1 fruit fly cellular context compared by ENCODE assay signal in the genomic region with DNA sequence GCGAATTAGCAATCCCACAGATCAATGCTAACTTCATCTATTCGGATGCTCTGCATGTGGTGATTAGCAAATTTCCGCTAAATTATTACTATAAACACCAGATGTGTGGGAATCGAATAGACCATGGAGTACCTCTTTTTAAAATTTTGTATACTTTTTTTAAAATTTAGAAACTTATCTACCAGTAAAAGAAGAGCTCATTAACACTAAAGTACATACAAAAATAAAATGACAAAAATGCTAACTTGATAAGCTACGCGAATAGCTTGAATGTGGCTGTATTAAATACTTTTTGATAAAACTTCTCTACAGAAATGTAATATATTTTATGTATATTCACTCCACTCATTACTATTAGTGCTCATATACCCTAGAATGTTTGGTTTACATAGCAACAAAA.
A peak's percentile ranks its signal among the peaks of the same experiment; 100 is the strongest.
TF ChIP-seq lines count a peak whose summit lies in the region.

No protein-coding gene starts in this region.

TF ChIP-seq in whole organism, embryonic, 481 proteins besides CTCF, POLR2A, EP300 and RAD21 (continued from another document):
- TF ChIP-seq CG9932 (GFP tag; IDR thresholded peaks at IDR 0.05; lab: Robert Waterston, UW) (peak; percentile 43; the same call in 1 of the 2 replicates), CG34422 (GFP tag; IDR thresholded peaks at IDR 0.05; lab: Robert Waterston, UW) (no peak), CG7556 (GFP tag; optimal IDR thresholded peaks at IDR 0.05; lab: Kevin White, UChicago) (peak; percentile 42), rib (GFP tag; IDR thresholded peaks at IDR 0.05; lab: Robert Waterston, UW) (no peak), Jarid2 (GFP tag; optimal IDR thresholded peaks at IDR 0.05; lab: Kevin White, UChicago) (no peak), CG11723 (GFP tag; optimal IDR thresholded peaks at IDR 0.05; lab: Kevin White, UChicago) (no peak), row (GFP tag; IDR thresholded peaks at IDR 0.05; lab: Robert Waterston, UW) (peak; percentile 48), CG10147 (GFP tag; optimal IDR thresholded peaks at IDR 0.05; lab: Kevin White, UChicago) (no peak), CG12659 (GFP tag; optimal IDR thresholded peaks at IDR 0.05; lab: Kevin White, UChicago) (peak; percentile 2), crc (GFP tag; optimal IDR thresholded peaks at IDR 0.05; lab: Kevin White, UChicago) (no peak), CG7987 (GFP tag; optimal IDR thresholded peaks at IDR 0.05; lab: Kevin White, UChicago) (no peak), CG3407 (GFP tag; optimal IDR thresholded peaks at IDR 0.05; lab: Kevin White, UChicago) (no peak), D (optimal IDR thresholded peaks at IDR 0.05; lab: Kevin White, UChicago) (no peak), D (GFP tag; optimal IDR thresholded peaks at IDR 0.05; lab: Kevin White, UChicago) (no peak), dmrt11E (tag; optimal IDR thresholded peaks at IDR 0.05; lab: Kevin White, UChicago) (no peak), so (GFP tag; IDR thresholded peaks at IDR 0.05; lab: Robert Waterston, UW) (no peak), Hr78 (GFP tag; optimal IDR thresholded peaks at IDR 0.05; lab: Kevin White, UChicago) (no peak), br (optimal IDR thresholded peaks at IDR 0.05; lab: Kevin White, UChicago) (no peak), CG7786 (GFP tag; optimal IDR thresholded peaks at IDR 0.05; lab: Kevin White, UChicago) (no peak), YL-1 (GFP tag; optimal IDR thresholded peaks at IDR 0.05; lab: Kevin White, UChicago) (no peak), CG32532 (GFP tag; IDR thresholded peaks at IDR 0.05; lab: Robert Waterston, UW) (peak; percentile 7; the same call in 1 of the 2 replicates), sima (GFP tag; optimal IDR thresholded peaks at IDR 0.05; lab: Kevin White, UChicago) (no peak), PHDP (tag; optimal IDR thresholded peaks at IDR 0.05; lab: Kevin White, UChicago) (peak; percentile 34), B-H1 (GFP tag; IDR thresholded peaks at IDR 0.05; lab: Robert Waterston, UW) (no peak), CG2678 (tag; optimal IDR thresholded peaks at IDR 0.05; lab: Kevin White, UChicago) (peak; percentile 28), unpg (GFP tag; optimal IDR thresholded peaks at IDR 0.05; lab: Kevin White, UChicago) (peak; percentile 19), CG15269 (tag; optimal IDR thresholded peaks at IDR 0.05; lab: Kevin White, UChicago) (peak; percentile 22), yki (optimal IDR thresholded peaks at IDR 0.05; lab: Kevin White, UChicago) (no peak), lilli (GFP tag; optimal IDR thresholded peaks at IDR 0.05; lab: Kevin White, UChicago) (peak; percentile 12), Lpt (GFP tag; optimal IDR thresholded peaks at IDR 0.05; lab: Kevin White, UChicago) (no peak), HmgZ (tag; optimal IDR thresholded peaks at IDR 0.05; lab: Kevin White, UChicago) (no peak), Rfx (GFP tag; IDR thresholded peaks at IDR 0.05; lab: Robert Waterston, UW) (0 out of 2 replicates have a peak, but pooled peaks have one; percentile 13), Med (GFP tag; lab: Kevin White, UChicago) (peak; percentile 59), Hey (tag; optimal IDR thresholded peaks at IDR 0.05; lab: Kevin White, UChicago) (no peak), CG8388 (GFP tag; optimal IDR thresholded peaks at IDR 0.05; lab: Kevin White, UChicago) (no peak), dpn (GFP tag; optimal IDR thresholded peaks at IDR 0.05; lab: Kevin White, UChicago) (peak in 1 of 2 experiments; percentile 8), CoRest (tag; optimal IDR thresholded peaks at IDR 0.05; lab: Kevin White, UChicago) (peak; percentile 49), cg (GFP tag; optimal IDR thresholded peaks at IDR 0.05; lab: Kevin White, UChicago) (no peak), CG12299 (tag; optimal IDR thresholded peaks at IDR 0.05; lab: Kevin White, UChicago) (no peak), CkIIα-i1 (GFP tag; IDR thresholded peaks at IDR 0.05; lab: Robert Waterston, UW) (no peak), bbx (GFP tag; IDR thresholded peaks at IDR 0.05; lab: Robert Waterston, UW; ENCODE audit: partially characterized antibody) (no peak), Mad (GFP tag; optimal IDR thresholded peaks at IDR 0.05; lab: Kevin White, UChicago) (no peak), Hr51 (GFP tag; optimal IDR thresholded peaks at IDR 0.05; lab: Kevin White, UChicago) (peak in 1 of 2 experiments; percentile 40), seq (GFP tag; IDR thresholded peaks at IDR 0.05; lab: Robert Waterston, UW) (no peak), CG17829 (tag; optimal IDR thresholded peaks at IDR 0.05; lab: Kevin White, UChicago) (no peak), HLH4C (GFP tag; IDR thresholded peaks at IDR 0.05; lab: Robert Waterston, UW; ENCODE audit: partially characterized antibody) (no peak), ap (GFP tag; IDR thresholded peaks at IDR 0.05; lab: Robert Waterston, UW) (no peak), Antp (GFP tag; optimal IDR thresholded peaks at IDR 0.05; lab: Kevin White, UChicago) (no peak), Sox102F (GFP tag; optimal IDR thresholded peaks at IDR 0.05; lab: Kevin White, UChicago) (peak; percentile 11), amos (GFP tag; IDR thresholded peaks at IDR 0.05; lab: Robert Waterston, UW; ENCODE audit: partially characterized antibody) (no peak), Gsc (GFP tag; IDR thresholded peaks at IDR 0.05; lab: Robert Waterston, UW) (no peak), CG11504 (tag; optimal IDR thresholded peaks at IDR 0.05; lab: Kevin White, UChicago) (peak; percentile 25), CG2116 (GFP tag; optimal IDR thresholded peaks at IDR 0.05; lab: Kevin White, UChicago) (no peak), CG16779 (GFP tag; IDR thresholded peaks at IDR 0.05; lab: Robert Waterston, UW) (no peak), CG3847 (GFP tag; IDR thresholded peaks at IDR 0.05; lab: Robert Waterston, UW) (no peak)
